Fruit fly (Drosophila melanogaster): ENCODE measurements around the gene Tlk.

- no peak for TF ChIP-seq CG4496 (GFP tag; IDR thresholded peaks at IDR 0.05)
- TF ChIP-seq rn (GFP tag; IDR thresholded peaks at IDR 0.05): no peak
These were observed 108.1 kb downstream of the Tlk start, which contains the start of gene CG2901 for dm6 chrX:3827897-3828296.

Measured in whole organism, pupa.